Fruit fly (Drosophila melanogaster): Measurements from ENCODE around the gene CG32270.

The CG32270 gene

DNA sequence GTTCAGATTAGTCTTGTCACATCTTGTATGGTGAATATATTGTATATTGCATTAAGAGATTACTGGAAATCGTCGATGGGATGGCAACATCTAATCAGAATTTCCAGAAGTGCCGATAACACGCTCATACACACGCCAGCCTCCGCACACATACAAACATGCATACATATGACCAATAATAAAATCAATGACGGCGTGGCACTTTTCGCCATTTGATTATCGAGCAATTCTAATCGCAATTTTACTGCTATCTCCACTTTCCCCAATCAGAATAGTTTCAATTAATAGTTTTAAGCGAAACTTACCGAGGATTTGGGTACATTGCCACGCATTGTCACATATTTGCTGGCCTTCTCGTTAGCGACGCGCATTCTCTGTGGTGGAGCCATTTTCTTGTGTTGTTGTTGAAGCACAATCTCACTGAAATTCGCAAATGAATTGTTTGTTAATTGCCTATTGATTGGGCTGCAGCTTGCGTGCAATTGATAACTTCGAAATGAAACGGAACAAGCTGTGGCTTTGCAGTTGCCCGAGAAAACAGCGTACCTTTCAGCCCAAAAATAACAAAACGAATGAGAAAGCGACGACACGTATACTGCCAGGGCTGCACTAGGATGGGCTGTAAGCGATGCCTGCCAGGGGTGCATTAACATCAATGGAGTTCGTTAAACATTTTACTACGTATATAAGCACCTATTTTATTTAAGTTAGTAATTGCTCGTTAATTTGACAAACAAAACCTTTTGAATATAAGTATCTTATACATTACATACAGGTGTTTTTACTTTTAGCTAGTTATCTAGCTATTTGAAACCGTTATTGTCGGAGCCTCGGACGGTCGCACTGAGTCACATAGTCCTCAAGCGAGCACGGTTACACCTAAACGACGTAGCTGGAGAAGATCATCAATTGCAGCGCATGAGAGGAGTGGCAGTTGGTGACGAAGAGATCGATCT, 10.1 kb downstream of the CG32270 start, which contains the start of the genes CG32276 and gry (continued):
- TF ChIP-seq PHDP (tag; optimal IDR thresholded peaks at IDR 0.05) (no peak), row (GFP tag; IDR thresholded peaks at IDR 0.05) (peak; percentile 93), nau (GFP tag; optimal IDR thresholded peaks at IDR 0.05) (no peak), CG9437 (GFP tag; optimal IDR thresholded peaks at IDR 0.05) (peak; percentile 85), pum (GFP tag; optimal IDR thresholded peaks at IDR 0.05) (peak; percentile 79), pho (GFP tag; optimal IDR thresholded peaks at IDR 0.05) (peak; percentile 79), CG10565 (GFP tag; optimal IDR thresholded peaks at IDR 0.05) (peak; percentile 26), CG10959 (GFP tag; IDR thresholded peaks at IDR 0.05) (peak; percentile 43; the same call in 1 of the 2 replicates), HLHmδ (GFP tag; optimal IDR thresholded peaks at IDR 0.05) (peak; percentile 50), MTF-1 (GFP tag; optimal IDR thresholded peaks at IDR 0.05; ENCODE audit: borderline replicate concordance) (peak; percentile 42), schlank (tag; optimal IDR thresholded peaks at IDR 0.05) (no peak), sisA (GFP tag; IDR thresholded peaks at IDR 0.05) (peak; percentile 62; the same call in 1 of the 2 replicates), CG30431 (GFP tag; optimal IDR thresholded peaks at IDR 0.05) (peak; percentile 9), D (optimal IDR thresholded peaks at IDR 0.05) (peak; percentile 27), D (GFP tag; optimal IDR thresholded peaks at IDR 0.05) (peak; percentile 48), Ssrp (tag; optimal IDR thresholded peaks at IDR 0.05) (peak; percentile 55), HmgZ (tag; optimal IDR thresholded peaks at IDR 0.05) (peak; percentile 93), CG4404 (GFP tag; IDR thresholded peaks at IDR 0.05) (peak; percentile 33; the same call in 1 of the 2 replicates), CG12942 (GFP tag; optimal IDR thresholded peaks at IDR 0.05) (peak; percentile 71), CG10267 (tag; optimal IDR thresholded peaks at IDR 0.05) (peak; percentile 82), CG10543 (GFP tag; optimal IDR thresholded peaks at IDR 0.05) (peak; percentile 79), Atf3 (GFP tag; optimal IDR thresholded peaks at IDR 0.05) (peak; percentile 63), fd3F (GFP tag; optimal IDR thresholded peaks at IDR 0.05) (peak; percentile 53), ham (GFP tag; IDR thresholded peaks at IDR 0.05) (no peak), C15 (GFP tag; IDR thresholded peaks at IDR 0.05) (no peak), CG10462 (GFP tag; optimal IDR thresholded peaks at IDR 0.05) (peak; percentile 66), CG13424 (tag; optimal IDR thresholded peaks at IDR 0.05) (peak; percentile 84), CG14014 (GFP tag; IDR thresholded peaks at IDR 0.05) (peak; percentile 36; the same call in 1 of the 2 replicates), CG12769 (tag; optimal IDR thresholded peaks at IDR 0.05) (no peak), pros (GFP tag; optimal IDR thresholded peaks at IDR 0.05) (no peak), CG4730 (GFP tag; IDR thresholded peaks at IDR 0.05) (peak; percentile 47), lbe (GFP tag; optimal IDR thresholded peaks at IDR 0.05) (peak; percentile 73), CG6765 (GFP tag; optimal IDR thresholded peaks at IDR 0.05) (no peak), zen2 (GFP tag; IDR thresholded peaks at IDR 0.05; ENCODE audit: partially characterized antibody) (no peak), klu (GFP tag; IDR thresholded peaks at IDR 0.05) (peak; percentile 46; the same call in 1 of the 2 replicates), CG16863 (GFP tag; optimal IDR thresholded peaks at IDR 0.05) (peak; percentile 79), crp (GFP tag; optimal IDR thresholded peaks at IDR 0.05) (peak in 1 of 2 experiments; percentile 60), Ets97D (GFP tag; optimal IDR thresholded peaks at IDR 0.05) (peak; percentile 90), psq (GFP tag; optimal IDR thresholded peaks at IDR 0.05) (peak; percentile 47), org-1 (GFP tag; optimal IDR thresholded peaks at IDR 0.05) (peak; percentile 30), sc (optimal IDR thresholded peaks at IDR 0.05) (no peak), sc (GFP tag; optimal IDR thresholded peaks at IDR 0.05) (no peak), Lpt (GFP tag; optimal IDR thresholded peaks at IDR 0.05) (no peak), ash1 (GFP tag; optimal IDR thresholded peaks at IDR 0.05) (no peak), CG15479 (GFP tag; optimal IDR thresholded peaks at IDR 0.05) (no peak), HmgD (GFP tag; optimal IDR thresholded peaks at IDR 0.05) (peak; percentile 65), vvl (GFP tag; IDR thresholded peaks at IDR 0.05) (peak; percentile 82), CG31388 (GFP tag; optimal IDR thresholded peaks at IDR 0.05) (peak; percentile 55), fru (optimal IDR thresholded peaks at IDR 0.05) (no peak)
